Worm (Caenorhabditis elegans) whole organism, early embryonic: ENCODE data around the gene F53B3.6.

Experiments
- B0310.2 ChIP-seq: sonication (generic microtip); optimal IDR thresholded peaks from 2 replicates; lab custom pipeline; 2016; ENCODE audit warnings: mild to moderate bottlenecking, missing genetic modification characterization, missing compliant biosample characterization
- F13C5.2 ChIP-seq: sonication (generic microtip); optimal IDR thresholded peaks from 2 replicates; lab custom pipeline; 2017; ENCODE audit warnings: mild to moderate bottlenecking, missing genetic modification characterization, inconsistent platforms, missing compliant biosample characterization
- aly-1 ChIP-seq: sonication (generic microtip); optimal IDR thresholded peaks from 2 replicates; lab custom pipeline; 2016; ENCODE audit warnings: missing genetic modification characterization, missing compliant biosample characterization
- ama-1 ChIP-seq: fragments of 150-350 bp; optimal IDR thresholded peaks from 2 replicates; lab custom pipeline; 2014
- ets-7 ChIP-seq: sonication (generic microtip); optimal IDR thresholded peaks from 2 replicates; lab custom pipeline; 2016; ENCODE audit warnings: missing genotype, missing genetic modification characterization, missing compliant biosample characterization
- flt-1 ChIP-seq: fragments of 200-800 bp; sonication (Bioruptor generic); IDR thresholded peaks from 2 replicates; pipeline ENCODE4 v1.3.6; 2022; ENCODE audit warnings: missing genetic modification characterization, missing compliant biosample characterization
- hmbx-1 ChIP-seq: sonication (generic microtip); optimal IDR thresholded peaks from 2 replicates; lab custom pipeline; 2016; ENCODE audit warnings: mild to moderate bottlenecking, missing genetic modification characterization, missing compliant biosample characterization
- hmg-4 ChIP-seq: fragments of 200-800 bp; sonication (Bioruptor generic); optimal IDR thresholded peaks from 2 replicates; lab custom pipeline; 2018; ENCODE audit warnings: mild to moderate bottlenecking, missing genetic modification characterization, missing compliant biosample characterization
- pes-1 ChIP-seq: fragments of 200-800 bp; sonication (Bioruptor generic); IDR thresholded peaks from 2 replicates; pipeline ENCODE4 v1.3.6; 2022; ENCODE audit warnings: missing genetic modification reagents, missing genetic modification characterization, missing compliant biosample characterization
- scrt-1 ChIP-seq: fragments of 200-800 bp; sonication (Bioruptor generic); IDR thresholded peaks from 2 replicates; pipeline ENCODE4 v1.3.6; 2022; ENCODE audit warnings: missing genetic modification characterization, missing compliant biosample characterization
- sea-1 ChIP-seq: fragments of 200-800 bp; sonication (Bioruptor generic); conservative IDR thresholded peaks from 2 replicates; pipeline ENCODE4 v1.3.6; 2022; ENCODE audit warnings: missing genetic modification characterization, missing compliant biosample characterization
- tbx-11 ChIP-seq: fragments of 200-800 bp; sonication (Bioruptor generic); IDR thresholded peaks from 2 replicates; pipeline ENCODE4 v1.3.6; 2022; ENCODE audit warnings: missing genetic modification characterization, missing compliant biosample characterization
- tbx-37 ChIP-seq: fragments of 200-800 bp; sonication (Bioruptor generic); conservative IDR thresholded peaks from 2 replicates; pipeline ENCODE4 v1.3.6; 2022; ENCODE audit warnings: missing genetic modification reagents, missing genetic modification characterization, missing compliant biosample characterization

DNA sequence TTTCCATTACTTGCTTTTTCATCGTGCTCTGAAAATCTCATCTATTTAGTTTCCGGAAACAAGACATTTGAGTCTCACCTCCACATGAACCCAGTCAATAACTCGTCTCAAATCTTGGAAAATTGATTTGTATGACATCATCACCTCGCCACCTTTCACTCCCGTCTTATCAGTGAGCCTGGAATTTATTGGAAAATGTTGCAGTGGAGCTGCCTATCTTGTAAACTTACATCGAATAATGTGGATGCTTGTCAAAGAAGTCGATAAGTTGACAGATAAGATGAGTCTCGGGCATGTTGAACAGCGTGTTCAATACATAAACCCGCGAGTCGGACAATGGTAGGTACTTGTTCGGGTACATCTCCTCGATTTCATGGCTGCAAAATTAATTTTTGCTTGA is 27.3 kb upstream of the F53B3.6 start:
- TF ChIP-seq ama-1 = no peak
- TF ChIP-seq F13C5.2 (tag; lab: Kevin White, UChicago) = no peak
- no peak for TF ChIP-seq pes-1 (GFP tag; lab: Robert Waterston, UW)
- TF ChIP-seq sea-1 (GFP tag; lab: Robert Waterston, UW) = no peak
- no peak for TF ChIP-seq flt-1 (GFP tag; lab: Robert Waterston, UW)
- TF ChIP-seq hmbx-1 (tag; lab: Kevin White, UChicago) = no peak
- no peak for TF ChIP-seq tbx-37
- no peak for TF ChIP-seq aly-1 (tag; lab: Kevin White, UChicago)
- no peak for TF ChIP-seq tbx-11
- TF ChIP-seq ets-7 (tag; lab: Kevin White, UChicago) = no peak
- no peak for TF ChIP-seq B0310.2 (tag; lab: Kevin White, UChicago)
- TF ChIP-seq scrt-1 = no peak
- TF ChIP-seq hmg-4 (GFP tag; lab: Kevin White, UChicago) = no peak
